Worm (Caenorhabditis elegans) whole organism, L2 larva: Measurements from ENCODE around the gene cdr-3.

ENCODE experiments used
- R02D3.7 ChIP-seq: fragments of 150-350 bp; optimal IDR thresholded peaks from 2 replicates; lab custom pipeline; 2014; ENCODE audit warnings: missing biosample characterization, missing genetic modification characterization
- ZK546.5 ChIP-seq: sonication (generic microtip); optimal IDR thresholded peaks from 2 replicates; lab custom pipeline; 2017; ENCODE audit warnings: missing biosample characterization, missing genetic modification characterization
- ceh-82 ChIP-seq: fragments of 150-350 bp; optimal IDR thresholded peaks from 2 replicates; lab custom pipeline; 2014; ENCODE audit warnings: missing biosample characterization, missing genetic modification characterization
- elt-1 ChIP-seq: fragments of 150-350 bp; optimal IDR thresholded peaks from 2 replicates; lab custom pipeline; 2014; ENCODE audit warnings: missing biosample characterization, missing genetic modification characterization
- fos-1 ChIP-seq: fragments of 150-350 bp; optimal IDR thresholded peaks from 2 replicates; lab custom pipeline; 2014; ENCODE audit warnings: missing biosample characterization, missing genetic modification characterization
- mab-5 ChIP-seq: fragments of 150-350 bp; optimal IDR thresholded peaks from 2 replicates; lab custom pipeline; 2014; ENCODE audit warnings: missing biosample characterization, missing genetic modification characterization
- mbf-1 ChIP-seq: sonication (generic microtip); optimal IDR thresholded peaks from 2 replicates; lab custom pipeline; 2017; ENCODE audit warnings: missing biosample characterization, missing genetic modification characterization
- nhr-21 ChIP-seq: fragments of 150-350 bp; optimal IDR thresholded peaks from 2 replicates; lab custom pipeline; 2014; ENCODE audit warnings: missing biosample characterization, missing genetic modification characterization
- sem-4 ChIP-seq: fragments of 150-350 bp; optimal IDR thresholded peaks from 2 replicates; lab custom pipeline; 2014; ENCODE audit warnings: missing biosample characterization, missing genetic modification reagents, missing genetic modification characterization
- sma-3 ChIP-seq: sonication (generic microtip); optimal IDR thresholded peaks from 2 replicates; lab custom pipeline; 2016; ENCODE audit warnings: missing genetic modification reagents, missing genetic modification characterization, missing compliant biosample characterization
- snpc-4 ChIP-seq: fragments of 150-350 bp; optimal IDR thresholded peaks from 2 replicates; lab custom pipeline; 2014; ENCODE audit warnings: missing biosample characterization, missing genetic modification characterization
- ztf-1 ChIP-seq: fragments of 200-800 bp; sonication (Bioruptor generic); conservative IDR thresholded peaks from 2 replicates; pipeline ENCODE4 v1.3.6; 2022; ENCODE audit warnings: missing genetic modification characterization, missing compliant biosample characterization

ce11 chrV:12397545-12397944 is 19.6 kb downstream of the cdr-3 start, which contains the start of gene K01D12.5:
- TF ChIP-seq R02D3.7 = no peak
- no peak for TF ChIP-seq ZK546.5 (tag; lab: Kevin White, UChicago)
- no peak for TF ChIP-seq mab-5 (tag; lab: Kevin White, UChicago)
- no peak for TF ChIP-seq sma-3 (GFP tag; lab: Kevin White, UChicago)
- TF ChIP-seq snpc-4 (tag; lab: Kevin White, UChicago) = no peak
- no peak for TF ChIP-seq ztf-1 (GFP tag; lab: Robert Waterston, UW)
- no peak for TF ChIP-seq sem-4
- no peak for TF ChIP-seq ceh-82 (tag; lab: Kevin White, UChicago)
- no peak for TF ChIP-seq mbf-1 (tag; lab: Kevin White, UChicago)
- no peak for TF ChIP-seq fos-1 (tag; lab: Kevin White, UChicago)
- TF ChIP-seq nhr-21 (tag; lab: Kevin White, UChicago) = no peak
- no peak for TF ChIP-seq elt-1 (tag; lab: Kevin White, UChicago)
